Fruit fly (Drosophila melanogaster) Kc167 (cell line): Measurements from ENCODE around the gene Rab40.

Experiments used
- Myc ChIP-seq: fragments of >200 bp; optimal IDR thresholded peaks from 2 replicates; lab custom pipeline; 2017; ENCODE audit warnings: missing external identifiers
- Sin3A ChIP-seq: fragments of >200 bp; optimal IDR thresholded peaks from 2 replicates; lab custom pipeline; 2018; ENCODE audit warnings: missing external identifiers
- h ChIP-seq: fragments of >200 bp; optimal IDR thresholded peaks from 3 replicates; lab custom pipeline; 2018; ENCODE audit warnings: missing external identifiers
- insv ChIP-seq: fragments of >200 bp; optimal IDR thresholded peaks from 3 replicates; lab custom pipeline; 2018; ENCODE audit warnings: missing external identifiers
- psq ChIP-seq: fragments of >200 bp; optimal IDR thresholded peaks from 2 replicates; lab custom pipeline; 2017; ENCODE audit warnings: missing external identifiers
- ttk ChIP-seq: sonication (Bioruptor generic); optimal IDR thresholded peaks from 2 replicates; lab custom pipeline; 2017; ENCODE audit warnings: missing external identifiers

Rab40 gene

dm6 chrX:12462936-12463558, at the start of gene Rab40, which contains the start of gene CG42258:
Gene Rab40, minus strand, starts transcription at chrX:12463112.
Gene CG42258, plus strand, starts transcription at chrX:12463528.
- TF ChIP-seq Sin3A (lab: Kevin White, UChicago) (no peak), insv (lab: Kevin White, UChicago) (no peak), ttk (lab: Kevin White, UChicago) (no peak), h (lab: Kevin White, UChicago) (no peak), Myc (no peak), psq (lab: Kevin White, UChicago) (no peak)

dm6 chrX:12510750-12511649, 48.1 kb upstream of the Rab40 start:
- no peak for TF ChIP-seq h (lab: Kevin White, UChicago)
- TF ChIP-seq Myc, result no peak

dm6 chrX:12507589-12507988, 44.7 kb upstream of the Rab40 start:
- TF ChIP-seq Myc (no peak), psq (lab: Kevin White, UChicago) (no peak), insv (lab: Kevin White, UChicago) (no peak), Sin3A (lab: Kevin White, UChicago) (no peak), ttk (lab: Kevin White, UChicago) (no peak), h (lab: Kevin White, UChicago) (no peak)

dm6 chrX:12498101-12498500, 35.2 kb upstream of the Rab40 start:
- TF ChIP-seq ttk (lab: Kevin White, UChicago), result no peak
- TF ChIP-seq psq (lab: Kevin White, UChicago), result no peak
- no peak for TF ChIP-seq h (lab: Kevin White, UChicago)
- no peak for TF ChIP-seq Myc
- no peak for TF ChIP-seq insv (lab: Kevin White, UChicago)
- no peak for TF ChIP-seq Sin3A (lab: Kevin White, UChicago)

- TF ChIP-seq ttk (lab: Kevin White, UChicago) (no peak), Myc (no peak), psq (lab: Kevin White, UChicago) (no peak), Sin3A (lab: Kevin White, UChicago) (no peak), insv (lab: Kevin White, UChicago) (no peak), h (lab: Kevin White, UChicago) (no peak)
Measured at dm6 chrX:12496930-12497329, 34.0 kb upstream of the Rab40 start, which contains the start of gene mdu. Gene mdu, plus strand, starts transcription at chrX:12497188.

dm6 chrX:12496497-12496896, 33.6 kb upstream of the Rab40 start, which contains the start of gene Mks1:
Gene Mks1, minus strand, starts transcription at chrX:12496597.
- no peak for TF ChIP-seq psq (lab: Kevin White, UChicago)
- no peak for TF ChIP-seq ttk (lab: Kevin White, UChicago)
- no peak for TF ChIP-seq Sin3A (lab: Kevin White, UChicago)
- no peak for TF ChIP-seq Myc
- TF ChIP-seq h (lab: Kevin White, UChicago), result no peak
- TF ChIP-seq insv (lab: Kevin White, UChicago), result no peak

dm6 chrX:12489991-12490390, 27.1 kb upstream of the Rab40 start, which contains the start of gene Lsp1alpha:
Gene Lsp1alpha, plus strand, starts transcription at chrX:12490291.
- no peak for TF ChIP-seq Myc
- no peak for TF ChIP-seq h (lab: Kevin White, UChicago)
- TF ChIP-seq psq (lab: Kevin White, UChicago), result no peak
- no peak for TF ChIP-seq Sin3A (lab: Kevin White, UChicago)
- TF ChIP-seq ttk (lab: Kevin White, UChicago), result no peak
- TF ChIP-seq insv (lab: Kevin White, UChicago), result no peak

dm6 chrX:12487485-12487884, 24.6 kb upstream of the Rab40 start:
- TF ChIP-seq Myc, result no peak
- TF ChIP-seq h (lab: Kevin White, UChicago), result no peak
- no peak for TF ChIP-seq insv (lab: Kevin White, UChicago)
- TF ChIP-seq Sin3A (lab: Kevin White, UChicago), result no peak
- TF ChIP-seq ttk (lab: Kevin White, UChicago), result no peak

- TF ChIP-seq insv (lab: Kevin White, UChicago) (no peak), Myc (no peak), psq (lab: Kevin White, UChicago) (no peak), h (lab: Kevin White, UChicago) (no peak), ttk (lab: Kevin White, UChicago) (no peak), Sin3A (lab: Kevin White, UChicago) (no peak)
Measured at dm6 chrX:12486294-12487020, 23.5 kb upstream of the Rab40 start, which contains the start of gene Cpr11A. Gene Cpr11A, plus strand, starts transcription at chrX:12486970.

dm6 chrX:12480282-12480681, 17.4 kb upstream of the Rab40 start:
- TF ChIP-seq Sin3A (lab: Kevin White, UChicago) (no peak), h (lab: Kevin White, UChicago) (no peak), psq (lab: Kevin White, UChicago) (no peak), ttk (lab: Kevin White, UChicago) (no peak), insv (lab: Kevin White, UChicago) (no peak), Myc (no peak)

dm6 chrX:12473953-12474468, 11.1 kb upstream of the Rab40 start:
- TF ChIP-seq h (lab: Kevin White, UChicago), result no peak
- no peak for TF ChIP-seq ttk (lab: Kevin White, UChicago)
- TF ChIP-seq psq (lab: Kevin White, UChicago), result no peak
- TF ChIP-seq insv (lab: Kevin White, UChicago), result no peak
- TF ChIP-seq Sin3A (lab: Kevin White, UChicago), result no peak
- no peak for TF ChIP-seq Myc
